Worm (Caenorhabditis elegans) whole organism, L4 larva: ENCODE data around the gene ttr-14.

Source experiments
- T20F7.1 ChIP-seq: fragments of 200-800 bp; sonication (Bioruptor generic); optimal IDR thresholded peaks from 2 replicates; lab custom pipeline; 2018; ENCODE audit warnings: mild to moderate bottlenecking, missing genetic modification characterization, missing compliant biosample characterization
- T26A8.4 ChIP-seq: fragments of 200-800 bp; sonication (Bioruptor generic); IDR thresholded peaks from 2 replicates; pipeline ENCODE4 v1.3.6; 2022; ENCODE audit warnings: missing genetic modification characterization, missing compliant biosample characterization
- Y5F2A.4 ChIP-seq: fragments of 200-800 bp; sonication (Bioruptor generic); optimal IDR thresholded peaks from 2 replicates; lab custom pipeline; 2018; ENCODE audit warnings: mild to moderate bottlenecking, missing genetic modification characterization, missing compliant biosample characterization
- ceh-20 ChIP-seq: fragments of 200-800 bp; sonication (Bioruptor generic); IDR thresholded peaks from 2 replicates; pipeline ENCODE4 v1.3.6; 2022; ENCODE audit warnings: missing genetic modification reagents, missing genetic modification characterization, missing compliant biosample characterization
- ceh-82 ChIP-seq: sonication (generic microtip); optimal IDR thresholded peaks from 2 replicates; lab custom pipeline; 2017; ENCODE audit warnings: missing biosample characterization, missing genetic modification characterization
- duxl-1 ChIP-seq: sonication (generic microtip); optimal IDR thresholded peaks from 2 replicates; lab custom pipeline; 2016; ENCODE audit warnings: mild to moderate bottlenecking, missing genetic modification characterization, moderate library complexity, missing compliant biosample characterization; ENCODE audit not compliant: poor library complexity
- hlh-30 ChIP-seq: sonication (generic microtip); optimal IDR thresholded peaks from 2 replicates; lab custom pipeline; 2017; ENCODE audit warnings: antibody characterized with exemption, mild to moderate bottlenecking, missing genetic modification characterization, missing compliant biosample characterization; ENCODE audit not compliant: insufficient read depth
- lir-3 ChIP-seq: sonication (generic microtip); optimal IDR thresholded peaks from 2 replicates; lab custom pipeline; 2016; ENCODE audit warnings: mild to moderate bottlenecking, missing genetic modification characterization, missing compliant biosample characterization
- mep-1 ChIP-seq: fragments of 150-350 bp; sonication (generic microtip); optimal IDR thresholded peaks from 3 replicates; lab custom pipeline; 2014; ENCODE audit warnings: missing biosample characterization, missing genetic modification characterization
- pha-4 ChIP-seq, 2 experiments: fragments of 150-350 bp in 1 of 2; fragments of 200-800 bp in 1 of 2; sonication (Bioruptor generic) in 1 of 2; IDR thresholded peaks in 1 of 2; optimal IDR thresholded peaks in 1 of 2; 2 replicates each; pipeline versions ENCODE4 v1.3.6 to Lab custom; 2014 to 2022; ENCODE audit warnings: missing genetic modification characterization in 2 of 2, missing genetic modification reagents in 2 of 2, missing biosample characterization in 1 of 2, missing compliant biosample characterization in 1 of 2
- set-16 ChIP-seq: fragments of 200-800 bp; sonication (Bioruptor generic); IDR thresholded peaks from 2 replicates; pipeline ENCODE4 v1.3.6; 2022; ENCODE audit warnings: missing genetic modification reagents, missing genetic modification characterization, missing compliant biosample characterization
- unc-62 ChIP-seq, 3 experiments: fragments of 150-350 bp in 1 of 3; sonication (generic microtip); optimal IDR thresholded peaks in 2 of 3; peaks in 1 of 3; 1 replicate in 1 of 3; 2 replicates in 2 of 3; lab custom pipeline; 2014 to 2017; ENCODE audit warnings: missing biosample characterization in 3 of 3, missing genetic modification characterization in 3 of 3, missing genetic modification reagents in 3 of 3, missing genotype in 1 of 3

- TF ChIP-seq lir-3 (tag; lab: Kevin White, UChicago), result no peak
- TF ChIP-seq T26A8.4 (GFP tag; lab: Robert Waterston, UW), result no peak
- TF ChIP-seq T20F7.1 (GFP tag; lab: Kevin White, UChicago), result no peak
- no peak for TF ChIP-seq mep-1
- TF ChIP-seq set-16 (GFP tag; lab: Robert Waterston, UW), result no peak
- no peak for TF ChIP-seq duxl-1 (tag; lab: Kevin White, UChicago)
- peak in 1 of 2 experiments; percentile 88 for TF ChIP-seq unc-62 (GFP tag; optimal IDR thresholded peaks at IDR 0.05 in 1 of 2; lab: Kevin White, UChicago)
- no peak for TF ChIP-seq unc-62 (tag; optimal IDR thresholded peaks at IDR 0.05; lab: Kevin White, UChicago)
- no peak for TF ChIP-seq ceh-20 (GFP tag; lab: Robert Waterston, UW)
- no peak for TF ChIP-seq Y5F2A.4 (GFP tag; lab: Kevin White, UChicago)
- TF ChIP-seq hlh-30, result no peak
- TF ChIP-seq ceh-82 (tag; lab: Kevin White, UChicago), result no peak
- TF ChIP-seq pha-4 (GFP tag; IDR thresholded peaks at IDR 0.05; lab: Robert Waterston, UW), result no peak
- TF ChIP-seq pha-4 (tag; optimal IDR thresholded peaks at IDR 0.05; lab: Kevin White, UChicago), result no peak
These were observed 19.6 kb upstream of the ttr-14 start for ce11 chrX:10767669-10768068.
